Worm (Caenorhabditis elegans): ENCODE measurements around the gene yif-1.

ce11 chrV:10087103-10087502 lies 32.4 kb upstream of the yif-1 start, which contains the start of gene R04B5.5:
- TF ChIP-seq snpc-4 (tag; optimal IDR thresholded peaks at IDR 0.05) (no peak), fos-1 (tag; optimal IDR thresholded peaks at IDR 0.05) (no peak), nhr-77 (tag; optimal IDR thresholded peaks at IDR 0.05) (no peak), unc-62 (GFP tag; optimal IDR thresholded peaks at IDR 0.05) (no peak)

Measured in whole organism, L1 larva.